Worm (Caenorhabditis elegans) whole organism, L2 larva: ENCODE results near the gene Y57G11B.5.
"Not testable (repeated sequence)": the region's sequence is repeated elsewhere in the genome, so short reads cannot be mapped to it uniquely, and the experiment has no call there.

ENCODE experiments used
- C34F6.9 ChIP-seq: fragments of 150-350 bp; optimal IDR thresholded peaks from 2 replicates; lab custom pipeline; 2014; ENCODE audit warnings: missing biosample characterization, missing genetic modification characterization
- F13H6.1 ChIP-seq: sonication (generic microtip); optimal IDR thresholded peaks from 2 replicates; lab custom pipeline; 2016; ENCODE audit warnings: missing genetic modification characterization, missing compliant biosample characterization
- Y55F3AM.14 ChIP-seq: fragments of 200-800 bp; sonication (Bioruptor generic); optimal IDR thresholded peaks from 2 replicates; lab custom pipeline; 2018; ENCODE audit warnings: mild to moderate bottlenecking, missing genetic modification characterization, missing compliant biosample characterization
- alr-1 ChIP-seq: fragments of 150-350 bp; optimal IDR thresholded peaks from 2 replicates; lab custom pipeline; 2014; ENCODE audit warnings: missing biosample characterization, missing genetic modification characterization
- ama-1 ChIP-seq: fragments of 150-350 bp; optimal IDR thresholded peaks from 2 replicates; lab custom pipeline; 2018; ENCODE audit warnings: inconsistent platforms
- blmp-1 ChIP-seq: sonication (generic microtip); optimal IDR thresholded peaks from 2 replicates; lab custom pipeline; 2017; ENCODE audit warnings: missing genetic modification characterization, mild to moderate bottlenecking, missing compliant biosample characterization, antibody characterized with exemption, moderate library complexity; ENCODE audit not compliant: insufficient read depth
- ceh-16 ChIP-seq: fragments of 150-350 bp; optimal IDR thresholded peaks from 2 replicates; lab custom pipeline; 2014; ENCODE audit warnings: missing biosample characterization, missing genetic modification characterization
- crh-2 ChIP-seq: sonication (generic microtip); optimal IDR thresholded peaks from 2 replicates; lab custom pipeline; 2017; ENCODE audit warnings: missing biosample characterization, missing genetic modification characterization
- dmd-4 ChIP-seq: sonication (generic microtip); optimal IDR thresholded peaks from 2 replicates; lab custom pipeline; 2017; ENCODE audit warnings: missing biosample characterization, missing genetic modification characterization
- egl-27 ChIP-seq: sonication (generic microtip); optimal IDR thresholded peaks from 3 replicates; lab custom pipeline; 2017; ENCODE audit warnings: missing biosample characterization, missing genetic modification reagents, missing genetic modification characterization
- elt-3 ChIP-seq: sonication (generic microtip); optimal IDR thresholded peaks from 2 replicates; lab custom pipeline; 2017; ENCODE audit warnings: missing biosample characterization, missing genetic modification characterization
- gmeb-1 ChIP-seq: fragments of 150-350 bp; optimal IDR thresholded peaks from 2 replicates; lab custom pipeline; 2014; ENCODE audit warnings: missing biosample characterization, missing genetic modification characterization
- lin-11 ChIP-seq: fragments of 150-350 bp; sonication (generic microtip); optimal IDR thresholded peaks from 2 replicates; lab custom pipeline; 2014; ENCODE audit warnings: missing biosample characterization, missing genetic modification characterization, inconsistent platforms, mixed read lengths
- lin-39 ChIP-seq: fragments of 150-350 bp; optimal IDR thresholded peaks from 2 replicates; lab custom pipeline; 2014; ENCODE audit warnings: missing biosample characterization, missing genetic modification reagents, missing genetic modification characterization
- lsy-2 ChIP-seq, 2 experiments: fragments of 150-350 bp in 1 of 2; sonication (generic microtip) in 1 of 2; optimal IDR thresholded peaks; 2 replicates each; lab custom pipeline; 2014 to 2017; ENCODE audit warnings: missing biosample characterization in 2 of 2, missing genetic modification characterization in 2 of 2
- mbf-1 ChIP-seq: sonication (generic microtip); optimal IDR thresholded peaks from 2 replicates; lab custom pipeline; 2017; ENCODE audit warnings: missing biosample characterization, missing genetic modification characterization
- mdl-1 ChIP-seq, 2 experiments: fragments of 150-350 bp in 1 of 2; sonication (generic microtip) in 1 of 2; optimal IDR thresholded peaks; 2 replicates each; lab custom pipeline; 2017; ENCODE audit warnings: missing biosample characterization in 2 of 2, missing genetic modification characterization in 2 of 2
- nhr-10 ChIP-seq: sonication (generic microtip); optimal IDR thresholded peaks from 2 replicates; lab custom pipeline; 2017; ENCODE audit warnings: missing biosample characterization, missing genetic modification characterization
- nhr-11 ChIP-seq: fragments of 150-350 bp; optimal IDR thresholded peaks from 2 replicates; lab custom pipeline; 2014; ENCODE audit warnings: missing biosample characterization, missing genetic modification characterization
- nhr-129 ChIP-seq: fragments of 150-350 bp; optimal IDR thresholded peaks from 2 replicates; lab custom pipeline; 2014; ENCODE audit warnings: missing biosample characterization, missing genetic modification characterization
- nhr-21 ChIP-seq: fragments of 150-350 bp; optimal IDR thresholded peaks from 2 replicates; lab custom pipeline; 2014; ENCODE audit warnings: missing biosample characterization, missing genetic modification characterization
- nhr-23 ChIP-seq: fragments of 150-350 bp; optimal IDR thresholded peaks from 2 replicates; lab custom pipeline; 2014; ENCODE audit warnings: missing biosample characterization, missing genetic modification reagents, missing genetic modification characterization
- nhr-237 ChIP-seq: fragments of 150-350 bp; optimal IDR thresholded peaks from 2 replicates; lab custom pipeline; 2014; ENCODE audit warnings: missing biosample characterization, missing genetic modification characterization
- nhr-25 ChIP-seq: fragments of 150-350 bp; sonication (generic microtip); optimal IDR thresholded peaks from 3 replicates; lab custom pipeline; 2014; ENCODE audit warnings: missing biosample characterization, missing genetic modification characterization
- sem-4 ChIP-seq: fragments of 150-350 bp; optimal IDR thresholded peaks from 2 replicates; lab custom pipeline; 2014; ENCODE audit warnings: missing biosample characterization, missing genetic modification reagents, missing genetic modification characterization
- sma-3 ChIP-seq: sonication (generic microtip); optimal IDR thresholded peaks from 2 replicates; lab custom pipeline; 2016; ENCODE audit warnings: missing genetic modification reagents, missing genetic modification characterization, missing compliant biosample characterization
- unc-39 ChIP-seq: fragments of 150-350 bp; optimal IDR thresholded peaks from 2 replicates; lab custom pipeline; 2014; ENCODE audit warnings: missing biosample characterization, missing genetic modification characterization
- unc-55 ChIP-seq: fragments of 150-350 bp; sonication (generic microtip); optimal IDR thresholded peaks from 3 replicates; lab custom pipeline; 2014; ENCODE audit warnings: missing biosample characterization, missing genetic modification reagents, missing genetic modification characterization
- unc-62 ChIP-seq: fragments of 150-350 bp; optimal IDR thresholded peaks from 2 replicates; lab custom pipeline; 2014; ENCODE audit warnings: missing biosample characterization, missing genetic modification reagents, missing genetic modification characterization
- zag-1 ChIP-seq: fragments of 150-350 bp; optimal IDR thresholded peaks from 2 replicates; lab custom pipeline; 2014; ENCODE audit warnings: missing biosample characterization, missing genetic modification characterization
- ztf-11 ChIP-seq: sonication (generic microtip); optimal IDR thresholded peaks from 2 replicates; lab custom pipeline; 2017; ENCODE audit warnings: missing biosample characterization, missing genetic modification characterization
- ztf-4 ChIP-seq: fragments of 150-350 bp; optimal IDR thresholded peaks from 2 replicates; lab custom pipeline; 2014; ENCODE audit warnings: missing biosample characterization, missing genetic modification characterization

Gene Y57G11B.5

DNA sequence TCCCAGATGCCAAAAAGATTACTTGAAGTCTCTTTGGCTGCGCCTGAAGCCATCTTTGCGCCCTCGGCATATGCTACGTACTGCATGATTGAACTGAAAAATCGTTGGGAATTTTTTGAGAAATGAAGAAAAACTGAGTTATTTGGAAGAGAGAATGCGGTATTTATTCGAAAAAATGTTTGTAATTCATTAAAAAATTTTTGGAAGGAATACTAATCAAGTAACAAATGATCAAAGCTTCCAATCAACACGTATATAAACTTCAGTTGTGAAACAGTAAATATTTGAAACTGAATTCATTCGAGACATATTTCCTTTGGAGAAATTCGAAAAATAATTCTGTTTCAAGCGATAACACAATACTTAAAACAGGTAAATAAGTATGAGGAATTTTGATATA is 32.1 kb upstream of the Y57G11B.5 start, which contains the start of gene pals-29:
TSS of gene pals-29 (minus strand) at position 101 of the 400 bp plus-strand sequence.
- TF ChIP-seq lin-39 (tag; lab: Kevin White, UChicago) (no peak), Y55F3AM.14 (GFP tag; lab: Kevin White, UChicago) (no peak), ceh-16 (tag; lab: Kevin White, UChicago) (no peak), nhr-11 (tag; lab: Kevin White, UChicago) (no peak), F13H6.1 (no peak)

DNA sequence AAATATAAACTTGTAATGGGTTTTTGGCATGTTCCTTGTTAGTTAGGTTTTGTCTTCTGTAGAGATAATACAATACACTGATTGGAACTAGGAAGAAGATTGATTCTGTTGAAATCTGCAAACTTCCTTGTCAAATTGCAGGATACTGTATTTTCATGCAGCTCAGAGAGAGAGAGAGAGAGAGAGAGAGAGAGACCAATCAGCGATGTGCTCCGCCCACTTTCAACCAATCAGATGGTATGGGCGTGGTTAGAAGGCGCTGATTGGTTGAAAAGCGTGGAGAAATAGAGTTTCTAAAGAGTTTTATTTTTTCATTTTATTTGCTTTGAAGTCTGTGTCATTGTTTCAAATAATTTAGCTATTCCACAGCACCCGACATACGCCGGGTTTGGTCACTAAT is 27.3 kb upstream of the Y57G11B.5 start:
- TF ChIP-seq nhr-23 (tag; lab: Kevin White, UChicago) (no peak), C34F6.9 (no peak), nhr-21 (no peak), ceh-16 (tag; lab: Kevin White, UChicago) (no peak), mbf-1 (no peak), nhr-25 (no peak)

DNA sequence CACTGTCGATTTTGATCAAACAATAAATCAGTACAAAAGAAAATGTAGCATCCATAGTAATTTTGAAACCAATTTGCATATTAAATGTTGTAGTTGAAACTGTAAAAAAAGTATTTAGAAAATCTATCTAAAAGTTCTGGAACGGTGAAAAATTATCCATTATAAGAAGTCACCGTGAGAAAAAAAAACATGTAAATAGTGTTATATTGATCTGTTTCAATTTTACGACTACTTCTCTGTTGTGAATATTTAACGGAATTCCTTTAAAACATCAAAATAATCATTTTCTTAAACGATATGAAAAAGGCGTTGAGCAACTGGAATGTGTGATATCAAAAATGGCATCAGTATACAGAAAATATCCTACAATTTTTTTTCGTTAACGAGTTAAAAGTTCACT is 25.3 kb upstream of the Y57G11B.5 start, which contains the start of gene T27E7.9:
TSS of gene T27E7.9 (minus strand) at position 101 of the 400 bp plus-strand sequence.
- no peak for TF ChIP-seq unc-62 (GFP tag; lab: Kevin White, UChicago)
- TF ChIP-seq blmp-1 (tag; lab: Kevin White, UChicago) = no peak
- no peak for TF ChIP-seq nhr-237 (tag; lab: Kevin White, UChicago)
- TF ChIP-seq ztf-11 (tag; lab: Kevin White, UChicago) = no peak
- TF ChIP-seq ztf-4 (tag; lab: Kevin White, UChicago) = no peak
- TF ChIP-seq dmd-4 (tag; lab: Kevin White, UChicago) = no peak
- no peak for TF ChIP-seq alr-1 (tag; lab: Kevin White, UChicago)
- no peak for TF ChIP-seq ama-1 (lab: Kevin White, UChicago)
- no peak for TF ChIP-seq egl-27 (tag; lab: Kevin White, UChicago)
- TF ChIP-seq zag-1 (tag; lab: Kevin White, UChicago) = no peak

DNA sequence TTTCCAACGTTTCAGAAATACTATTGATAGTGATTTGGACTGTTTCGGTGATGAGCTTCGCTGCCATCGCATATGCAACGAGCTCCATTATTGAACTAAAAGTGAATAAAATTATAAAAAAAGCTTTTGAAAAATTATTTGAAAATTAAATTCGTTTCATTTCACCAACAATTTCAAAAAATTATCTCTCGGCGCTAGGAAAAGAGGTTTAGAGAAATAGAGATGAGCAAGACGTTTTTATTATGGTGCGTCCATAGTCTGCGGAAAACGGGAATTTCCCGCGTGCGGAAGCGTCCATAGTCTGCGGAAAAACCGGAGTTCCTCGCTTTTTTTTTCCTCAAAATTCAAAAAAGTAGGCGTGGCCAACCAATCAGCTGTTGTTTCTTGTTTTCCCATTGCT is 22.7 kb upstream of the Y57G11B.5 start, which contains the start of gene pals-30:
TSS of gene pals-30 (minus strand) at position 101 of the 400 bp plus-strand sequence.
- not testable (repeated sequence) for TF ChIP-seq unc-55 (GFP tag; lab: Kevin White, UChicago); alr-1 (tag; lab: Kevin White, UChicago); F13H6.1

DNA sequence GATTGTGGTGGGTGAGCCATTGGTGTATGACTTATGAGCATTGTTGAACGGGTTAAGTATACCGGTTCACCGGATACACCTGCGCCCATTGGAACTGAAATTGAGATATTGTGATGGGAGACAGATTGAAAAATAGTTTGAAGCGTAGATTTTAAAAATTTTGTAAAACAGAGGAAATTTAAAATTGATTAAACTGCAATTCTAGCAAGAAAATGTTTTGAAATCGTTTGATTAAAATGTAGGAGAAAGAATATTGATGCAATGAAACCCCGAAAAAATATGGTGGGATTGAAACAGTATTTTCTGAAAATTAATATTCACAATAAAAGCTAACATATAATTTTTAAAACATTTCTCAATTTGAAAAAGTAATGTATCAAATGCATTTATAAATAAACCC is 19.8 kb upstream of the Y57G11B.5 start, which contains the start of gene Y57G11B.6:
TSS of gene Y57G11B.6 (minus strand) at position 101 of the 400 bp plus-strand sequence.
- TF ChIP-seq nhr-129 = no peak
- no peak for TF ChIP-seq egl-27 (tag; lab: Kevin White, UChicago)
- no peak for TF ChIP-seq mdl-1 (tag; optimal IDR thresholded peaks at IDR 0.05; lab: Kevin White, UChicago)
- TF ChIP-seq gmeb-1 (tag; lab: Kevin White, UChicago) = no peak
- TF ChIP-seq unc-55 (GFP tag; lab: Kevin White, UChicago) = no peak
- no peak for TF ChIP-seq unc-39
- TF ChIP-seq mbf-1 = no peak
- no peak for TF ChIP-seq sma-3 (GFP tag; lab: Kevin White, UChicago)
- TF ChIP-seq ztf-4 (tag; lab: Kevin White, UChicago) = no peak
- TF ChIP-seq sem-4 = no peak

DNA sequence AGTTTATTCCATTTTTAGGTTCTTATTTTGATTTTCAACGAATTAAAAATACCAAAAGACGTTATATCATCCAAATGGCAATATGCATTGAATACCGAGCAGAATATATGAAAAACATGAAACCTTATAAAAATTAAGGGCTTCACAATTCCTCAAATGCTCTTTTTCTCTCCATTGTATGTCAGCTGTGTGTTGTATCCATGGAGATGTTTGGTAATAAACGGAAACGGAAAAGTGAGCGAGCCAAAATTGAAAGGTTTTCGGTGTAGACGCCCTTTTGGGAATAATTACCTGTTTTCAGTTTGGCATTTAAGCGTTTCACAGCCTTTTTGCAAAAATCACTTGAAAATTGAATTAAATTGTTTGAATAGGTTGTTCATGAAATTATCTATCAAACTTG is 17.0 kb upstream of the Y57G11B.5 start:
- no peak for TF ChIP-seq nhr-237 (tag; lab: Kevin White, UChicago)
- no peak for TF ChIP-seq elt-3 (tag; lab: Kevin White, UChicago)
- TF ChIP-seq ztf-11 (tag; lab: Kevin White, UChicago) = no peak
- no peak for TF ChIP-seq mdl-1 (tag; optimal IDR thresholded peaks at IDR 0.05; lab: Kevin White, UChicago)
- TF ChIP-seq lin-11 (tag; lab: Kevin White, UChicago) = no peak
- no peak for TF ChIP-seq nhr-10 (tag; lab: Kevin White, UChicago)
- no peak for TF ChIP-seq lsy-2 (tag; optimal IDR thresholded peaks at IDR 0.05; lab: Kevin White, UChicago)
- no peak for TF ChIP-seq sma-3 (GFP tag; lab: Kevin White, UChicago)
- no peak for TF ChIP-seq gmeb-1 (tag; lab: Kevin White, UChicago)
- no peak for TF ChIP-seq nhr-21
- TF ChIP-seq ceh-16 (tag; lab: Kevin White, UChicago) = no peak
- TF ChIP-seq crh-2 (tag; lab: Kevin White, UChicago) = no peak
- TF ChIP-seq, all 48 proteins: peak for 0
